Worm (Caenorhabditis elegans) whole organism, L2 larva: Measurements from ENCODE around the gene phat-6.

ENCODE experiments used
- R02D3.7 ChIP-seq: fragments of 150-350 bp; optimal IDR thresholded peaks from 2 replicates; lab custom pipeline; 2014; ENCODE audit warnings: missing biosample characterization, missing genetic modification characterization
- ZK546.5 ChIP-seq: sonication (generic microtip); optimal IDR thresholded peaks from 2 replicates; lab custom pipeline; 2017; ENCODE audit warnings: missing biosample characterization, missing genetic modification characterization
- aly-2 ChIP-seq: fragments of 150-350 bp; optimal IDR thresholded peaks from 2 replicates; lab custom pipeline; 2014; ENCODE audit warnings: missing biosample characterization, missing genetic modification characterization
- ama-1 ChIP-seq: fragments of 150-350 bp; optimal IDR thresholded peaks from 2 replicates; lab custom pipeline; 2018; ENCODE audit warnings: inconsistent platforms
- ceh-16 ChIP-seq: fragments of 150-350 bp; optimal IDR thresholded peaks from 2 replicates; lab custom pipeline; 2014; ENCODE audit warnings: missing biosample characterization, missing genetic modification characterization
- crh-2 ChIP-seq: sonication (generic microtip); optimal IDR thresholded peaks from 2 replicates; lab custom pipeline; 2017; ENCODE audit warnings: missing biosample characterization, missing genetic modification characterization
- dmd-4 ChIP-seq: sonication (generic microtip); optimal IDR thresholded peaks from 2 replicates; lab custom pipeline; 2017; ENCODE audit warnings: missing biosample characterization, missing genetic modification characterization
- egl-27 ChIP-seq: sonication (generic microtip); optimal IDR thresholded peaks from 3 replicates; lab custom pipeline; 2017; ENCODE audit warnings: missing biosample characterization, missing genetic modification reagents, missing genetic modification characterization
- elt-1 ChIP-seq: fragments of 150-350 bp; optimal IDR thresholded peaks from 2 replicates; lab custom pipeline; 2014; ENCODE audit warnings: missing biosample characterization, missing genetic modification characterization
- fos-1 ChIP-seq: fragments of 150-350 bp; optimal IDR thresholded peaks from 2 replicates; lab custom pipeline; 2014; ENCODE audit warnings: missing biosample characterization, missing genetic modification characterization
- gmeb-1 ChIP-seq: fragments of 150-350 bp; optimal IDR thresholded peaks from 2 replicates; lab custom pipeline; 2014; ENCODE audit warnings: missing biosample characterization, missing genetic modification characterization
- lin-13 ChIP-seq: fragments of 150-350 bp; optimal IDR thresholded peaks from 2 replicates; lab custom pipeline; 2014; ENCODE audit warnings: missing biosample characterization, missing genetic modification reagents, missing genetic modification characterization
- lin-39 ChIP-seq: fragments of 150-350 bp; optimal IDR thresholded peaks from 2 replicates; lab custom pipeline; 2014; ENCODE audit warnings: missing biosample characterization, missing genetic modification reagents, missing genetic modification characterization
- mab-5 ChIP-seq: fragments of 150-350 bp; optimal IDR thresholded peaks from 2 replicates; lab custom pipeline; 2014; ENCODE audit warnings: missing biosample characterization, missing genetic modification characterization
- mbf-1 ChIP-seq: sonication (generic microtip); optimal IDR thresholded peaks from 2 replicates; lab custom pipeline; 2017; ENCODE audit warnings: missing biosample characterization, missing genetic modification characterization
- mdl-1 ChIP-seq, 2 experiments: fragments of 150-350 bp in 1 of 2; sonication (generic microtip) in 1 of 2; optimal IDR thresholded peaks; 2 replicates each; lab custom pipeline; 2017; ENCODE audit warnings: missing biosample characterization in 2 of 2, missing genetic modification characterization in 2 of 2
- nhr-10 ChIP-seq: sonication (generic microtip); optimal IDR thresholded peaks from 2 replicates; lab custom pipeline; 2017; ENCODE audit warnings: missing biosample characterization, missing genetic modification characterization
- nhr-11 ChIP-seq: fragments of 150-350 bp; optimal IDR thresholded peaks from 2 replicates; lab custom pipeline; 2014; ENCODE audit warnings: missing biosample characterization, missing genetic modification characterization
- nhr-12 ChIP-seq: fragments of 150-350 bp; optimal IDR thresholded peaks from 2 replicates; lab custom pipeline; 2014; ENCODE audit warnings: missing biosample characterization, missing genetic modification characterization
- nhr-129 ChIP-seq: fragments of 150-350 bp; optimal IDR thresholded peaks from 2 replicates; lab custom pipeline; 2014; ENCODE audit warnings: missing biosample characterization, missing genetic modification characterization
- nhr-21 ChIP-seq: fragments of 150-350 bp; optimal IDR thresholded peaks from 2 replicates; lab custom pipeline; 2014; ENCODE audit warnings: missing biosample characterization, missing genetic modification characterization
- nhr-23 ChIP-seq: fragments of 150-350 bp; optimal IDR thresholded peaks from 2 replicates; lab custom pipeline; 2014; ENCODE audit warnings: missing biosample characterization, missing genetic modification reagents, missing genetic modification characterization
- nhr-25 ChIP-seq: fragments of 150-350 bp; sonication (generic microtip); optimal IDR thresholded peaks from 3 replicates; lab custom pipeline; 2014; ENCODE audit warnings: missing biosample characterization, missing genetic modification characterization
- nhr-6 ChIP-seq: fragments of 150-350 bp; optimal IDR thresholded peaks from 2 replicates; lab custom pipeline; 2014; ENCODE audit warnings: missing biosample characterization, missing genetic modification characterization
- nhr-77 ChIP-seq: fragments of 150-350 bp; optimal IDR thresholded peaks from 2 replicates; lab custom pipeline; 2014; ENCODE audit warnings: missing biosample characterization, missing genetic modification characterization
- peb-1 ChIP-seq: fragments of 150-350 bp; optimal IDR thresholded peaks from 2 replicates; lab custom pipeline; 2014; ENCODE audit warnings: missing biosample characterization, missing genetic modification characterization
- skn-1 ChIP-seq: sonication (generic microtip); optimal IDR thresholded peaks from 2 replicates; lab custom pipeline; 2017; ENCODE audit warnings: missing biosample characterization, missing genetic modification characterization
- sma-3 ChIP-seq: sonication (generic microtip); optimal IDR thresholded peaks from 2 replicates; lab custom pipeline; 2016; ENCODE audit warnings: missing genetic modification reagents, missing genetic modification characterization, missing compliant biosample characterization
- sma-9 ChIP-seq, 2 experiments: fragments of 150-350 bp in 1 of 2; sonication (generic microtip) in 1 of 2; optimal IDR thresholded peaks; 2 replicates each; lab custom pipeline; 2014 to 2016; ENCODE audit warnings: missing genetic modification characterization in 2 of 2, mild to moderate bottlenecking in 1 of 2, missing biosample characterization in 1 of 2, missing compliant biosample characterization in 1 of 2, missing genetic modification reagents in 1 of 2, moderate library complexity in 1 of 2
- unc-39 ChIP-seq: fragments of 150-350 bp; optimal IDR thresholded peaks from 2 replicates; lab custom pipeline; 2014; ENCODE audit warnings: missing biosample characterization, missing genetic modification characterization
- unc-55 ChIP-seq: fragments of 150-350 bp; sonication (generic microtip); optimal IDR thresholded peaks from 3 replicates; lab custom pipeline; 2014; ENCODE audit warnings: missing biosample characterization, missing genetic modification reagents, missing genetic modification characterization
- unc-62 ChIP-seq: fragments of 150-350 bp; optimal IDR thresholded peaks from 2 replicates; lab custom pipeline; 2014; ENCODE audit warnings: missing biosample characterization, missing genetic modification reagents, missing genetic modification characterization
- ztf-1 ChIP-seq: fragments of 200-800 bp; sonication (Bioruptor generic); conservative IDR thresholded peaks from 2 replicates; pipeline ENCODE4 v1.3.6; 2022; ENCODE audit warnings: missing genetic modification characterization, missing compliant biosample characterization
- ztf-11 ChIP-seq: sonication (generic microtip); optimal IDR thresholded peaks from 2 replicates; lab custom pipeline; 2017; ENCODE audit warnings: missing biosample characterization, missing genetic modification characterization
- ztf-4 ChIP-seq: fragments of 150-350 bp; optimal IDR thresholded peaks from 2 replicates; lab custom pipeline; 2014; ENCODE audit warnings: missing biosample characterization, missing genetic modification characterization

The phat-6 gene

DNA sequence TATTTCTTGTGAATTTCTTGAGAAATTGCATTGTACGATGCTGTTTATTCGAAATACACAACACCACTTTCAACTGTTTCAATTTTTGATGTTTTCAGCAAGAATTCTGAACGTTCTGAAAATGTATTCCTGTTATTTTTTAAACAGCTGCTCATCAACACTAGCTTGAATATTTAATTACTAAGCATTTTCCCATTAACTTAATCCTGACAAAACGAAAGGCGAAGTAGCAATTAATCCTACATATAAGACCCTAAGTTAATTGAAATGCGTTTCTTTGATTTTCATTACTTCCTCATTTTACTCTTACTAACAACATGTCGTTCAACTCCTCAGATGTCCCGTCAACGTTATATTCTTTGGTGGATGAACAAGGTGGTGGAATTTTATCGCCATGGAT lies 25.8 kb downstream of the phat-6 start, which contains the start of gene ocr-3:
Gene ocr-3 (plus strand): TSS at position 301 of the 400 bp plus-strand sequence.
- no peak for TF ChIP-seq crh-2 (tag; lab: Kevin White, UChicago)
- no peak for TF ChIP-seq nhr-21 (tag; lab: Kevin White, UChicago)
- TF ChIP-seq ama-1: no peak
- no peak for TF ChIP-seq mdl-1 (tag; optimal IDR thresholded peaks at IDR 0.05; lab: Kevin White, UChicago)
- no peak for TF ChIP-seq nhr-77 (tag; lab: Kevin White, UChicago)
- no peak for TF ChIP-seq nhr-6 (tag; lab: Kevin White, UChicago)
- TF ChIP-seq unc-62 (GFP tag; lab: Kevin White, UChicago): no peak
- TF ChIP-seq nhr-10: no peak
- no peak for TF ChIP-seq elt-1
- TF ChIP-seq gmeb-1 (tag; lab: Kevin White, UChicago): no peak

DNA sequence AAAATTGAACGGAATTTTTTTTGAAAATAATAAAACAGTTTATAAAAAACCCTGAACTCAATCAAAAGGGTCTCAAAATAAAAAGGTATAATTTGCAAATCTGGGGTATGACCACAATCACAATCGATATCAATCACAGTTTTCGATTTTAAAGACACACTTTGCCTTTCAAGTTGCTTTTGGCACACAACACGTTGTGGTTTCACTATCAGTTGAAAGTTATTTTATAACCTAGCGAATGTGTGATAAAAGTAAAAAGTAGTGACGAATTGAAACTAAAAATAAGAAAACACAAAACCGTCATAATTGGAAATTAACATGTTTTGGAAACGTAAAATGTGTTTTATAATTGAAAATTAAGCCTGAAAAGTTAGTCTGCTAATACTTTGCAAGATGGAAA lies 26.5 kb downstream of the phat-6 start:
- TF ChIP-seq nhr-25 (tag; lab: Kevin White, UChicago): no peak
- no peak for TF ChIP-seq dmd-4 (tag; lab: Kevin White, UChicago)
- TF ChIP-seq crh-2 (tag; lab: Kevin White, UChicago): peak; percentile 52
- TF ChIP-seq sma-9 (GFP tag; optimal IDR thresholded peaks at IDR 0.05; lab: Kevin White, UChicago): peak; percentile 12
- TF ChIP-seq sma-9 (tag; optimal IDR thresholded peaks at IDR 0.05; lab: Kevin White, UChicago): no peak
- peak; percentile 22 for TF ChIP-seq gmeb-1 (tag; lab: Kevin White, UChicago)
- peak; percentile 61 for TF ChIP-seq fos-1 (tag; lab: Kevin White, UChicago)

DNA sequence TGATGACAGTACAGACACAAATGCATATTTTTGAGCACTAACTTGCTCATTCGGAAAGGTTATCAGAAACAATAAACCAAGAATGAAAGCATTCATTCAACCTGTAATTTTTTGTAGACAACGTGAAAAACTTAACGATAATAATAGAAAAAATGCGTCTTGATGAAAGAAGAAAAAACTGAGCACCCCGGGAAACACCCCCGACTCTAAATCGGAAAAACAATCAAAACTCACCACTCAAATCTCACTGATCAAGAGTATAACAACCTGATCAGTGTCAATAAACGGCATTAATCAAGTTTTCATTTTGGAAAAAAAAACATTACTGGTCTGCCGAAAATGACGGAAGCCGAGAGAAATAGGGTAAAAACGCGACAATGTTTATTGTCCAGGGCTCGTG lies 28.1 kb downstream of the phat-6 start, which contains the start of gene T10B10.8:
Gene T10B10.8 (minus strand): TSS at position 101 of the 400 bp plus-strand sequence.
- TF ChIP-seq peb-1 (no peak), ztf-11 (no peak), unc-55 (GFP tag; lab: Kevin White, UChicago) (no peak), unc-39 (no peak), mbf-1 (tag; lab: Kevin White, UChicago) (no peak), skn-1 (tag; lab: Kevin White, UChicago) (no peak), ztf-1 (GFP tag; lab: Robert Waterston, UW) (no peak), nhr-11 (no peak), ama-1 (no peak), elt-1 (no peak), dmd-4 (tag; lab: Kevin White, UChicago) (no peak), nhr-25 (tag; lab: Kevin White, UChicago) (no peak), ceh-16 (no peak), aly-2 (tag; lab: Kevin White, UChicago) (no peak), unc-62 (GFP tag; lab: Kevin White, UChicago) (no peak), nhr-129 (tag; lab: Kevin White, UChicago) (no peak)

DNA sequence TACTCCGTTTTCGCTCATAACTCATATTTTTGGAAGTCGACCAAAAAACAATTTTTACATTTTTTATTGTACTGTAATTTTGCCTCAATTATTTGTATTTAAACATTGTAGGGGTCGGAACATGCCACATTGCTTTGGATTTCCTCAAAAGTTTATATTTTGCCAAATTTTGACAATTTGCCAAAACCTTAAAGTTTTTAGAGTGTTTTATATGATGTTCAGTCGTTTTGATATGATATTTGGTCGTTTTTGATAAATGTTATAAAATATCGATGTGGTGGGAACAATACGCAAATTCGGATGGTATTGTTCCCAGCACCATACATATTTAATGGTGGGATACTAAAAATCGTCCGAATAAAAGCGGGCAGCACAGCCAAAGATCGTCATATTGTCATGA lies 30.1 kb downstream of the phat-6 start, which contains the start of gene T10B10.9:
Gene T10B10.9 (plus strand): TSS at position 301 of the 400 bp plus-strand sequence.
- TF ChIP-seq ztf-1 (GFP tag; lab: Robert Waterston, UW) (no peak), unc-55 (GFP tag; lab: Kevin White, UChicago) (no peak), mbf-1 (tag; lab: Kevin White, UChicago) (no peak), egl-27 (tag; lab: Kevin White, UChicago) (no peak), mdl-1 (tag; optimal IDR thresholded peaks at IDR 0.05; lab: Kevin White, UChicago) (no peak), nhr-77 (tag; lab: Kevin White, UChicago) (no peak), nhr-12 (tag; lab: Kevin White, UChicago) (no peak), ztf-4 (tag; lab: Kevin White, UChicago) (no peak), R02D3.7 (tag; lab: Kevin White, UChicago) (no peak), skn-1 (tag; lab: Kevin White, UChicago) (no peak), ceh-16 (no peak), nhr-23 (tag; lab: Kevin White, UChicago) (no peak), ZK546.5 (tag; lab: Kevin White, UChicago) (no peak), nhr-21 (tag; lab: Kevin White, UChicago) (no peak)

DNA sequence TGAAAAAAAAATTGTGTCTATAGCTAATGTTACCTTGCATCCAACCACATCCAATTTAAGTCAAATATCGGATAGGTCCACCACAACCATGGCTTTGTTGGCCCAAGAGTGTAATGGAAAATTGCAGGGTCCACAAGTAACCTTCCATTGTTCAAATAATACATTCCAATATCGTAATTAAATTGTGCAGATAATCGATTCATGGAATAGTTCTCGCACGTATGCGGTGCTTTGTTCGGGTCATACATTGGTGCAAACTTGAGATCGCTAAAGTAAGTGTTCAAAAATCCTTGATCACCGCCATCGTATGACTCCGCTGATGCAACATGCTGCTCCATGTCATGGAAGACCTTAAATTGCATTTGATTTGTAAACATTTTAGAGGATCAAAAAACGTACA lies 31.1 kb downstream of the phat-6 start:
- TF ChIP-seq mab-5 (tag; lab: Kevin White, UChicago) (no peak), ztf-4 (tag; lab: Kevin White, UChicago) (no peak), skn-1 (tag; lab: Kevin White, UChicago) (no peak), lin-13 (GFP tag; lab: Kevin White, UChicago) (no peak), unc-62 (GFP tag; lab: Kevin White, UChicago) (no peak), sma-3 (GFP tag; lab: Kevin White, UChicago) (no peak), elt-1 (no peak), lin-39 (tag; lab: Kevin White, UChicago) (no peak), fos-1 (tag; lab: Kevin White, UChicago) (no peak), gmeb-1 (tag; lab: Kevin White, UChicago) (no peak), unc-55 (GFP tag; lab: Kevin White, UChicago) (no peak), crh-2 (tag; lab: Kevin White, UChicago) (no peak)
